Fruit fly (Drosophila melanogaster): ENCODE measurements around the gene Itpr.
A peak's percentile ranks its signal among the peaks of the same experiment; 100 is the strongest.

Gene Itpr

DNA sequence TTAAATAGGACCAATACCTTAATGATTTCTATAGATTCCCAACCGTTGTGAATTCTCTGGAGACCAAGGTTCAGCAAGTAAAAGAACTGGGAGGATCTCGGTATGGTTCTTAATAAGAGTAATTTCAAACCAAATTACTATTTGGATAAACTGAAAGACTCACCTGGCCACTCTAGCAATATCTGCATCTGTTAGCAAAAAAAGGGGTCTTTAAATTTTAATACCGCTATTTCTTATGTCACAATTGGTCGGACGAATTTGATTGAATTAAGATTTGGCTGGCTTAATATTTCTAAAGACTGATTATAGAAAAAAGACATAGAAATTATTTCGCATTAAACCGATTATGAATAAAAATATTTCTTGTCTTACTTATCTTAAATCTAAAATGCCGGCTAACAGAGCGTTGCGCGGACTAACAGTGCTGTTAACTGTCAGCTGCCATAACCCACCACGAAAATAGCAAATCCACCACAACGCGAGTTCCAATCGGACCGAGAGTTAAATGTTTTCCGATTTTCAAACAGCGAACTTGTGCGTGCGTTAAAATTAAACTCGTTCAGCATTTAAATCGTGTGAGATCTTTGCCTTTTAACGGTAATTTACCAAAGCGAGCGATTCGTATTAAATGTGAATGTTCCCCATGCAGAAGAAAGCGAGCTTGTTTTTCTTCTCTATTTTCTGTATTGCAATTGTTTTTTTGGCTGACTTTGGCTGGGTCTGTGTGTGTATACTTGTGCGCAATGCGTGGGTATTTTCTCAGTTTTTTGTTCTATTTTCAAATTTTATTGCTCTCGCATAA lies 53.9 kb downstream of the Itpr start, which contains the start of gene CRMP:
TSS of gene CRMP (plus strand) at position 474 of the 802 bp plus-strand sequence.
- TF ChIP-seq CG18262 (tag; optimal IDR thresholded peaks at IDR 0.05): peak; percentile 21
- TF ChIP-seq CG15011 (GFP tag; optimal IDR thresholded peaks at IDR 0.05): no peak
- peak in 1 of 2 experiments; percentile 61 for TF ChIP-seq Pdp1 (GFP tag; optimal IDR thresholded peaks at IDR 0.05)
- TF ChIP-seq Med (GFP tag): no peak
- peak; percentile 49; the same call in 1 of the 4 replicates for TF ChIP-seq Dll (GFP tag; IDR thresholded peaks at IDR 0.05; ENCODE audit: partially characterized antibody)
- peak in 1 of 2 experiments; percentile 28 for TF ChIP-seq bsh (GFP tag; optimal IDR thresholded peaks at IDR 0.05)
- TF ChIP-seq Bgb (GFP tag; IDR thresholded peaks at IDR 0.05; ENCODE audit: partially characterized antibody): no peak
- TF ChIP-seq gfzf (GFP tag; optimal IDR thresholded peaks at IDR 0.05): peak; percentile 65
- TF ChIP-seq gcm2 (GFP tag; optimal IDR thresholded peaks at IDR 0.05): no peak
- TF ChIP-seq CG17829 (tag; optimal IDR thresholded peaks at IDR 0.05): peak; percentile 24
- TF ChIP-seq CG15479 (GFP tag; optimal IDR thresholded peaks at IDR 0.05): peak; percentile 38
- peak; percentile 22 for TF ChIP-seq CG5180 (GFP tag; optimal IDR thresholded peaks at IDR 0.05)
- peak; percentile 38 for TF ChIP-seq phol (tag; optimal IDR thresholded peaks at IDR 0.05)
- TF ChIP-seq CG6854 (GFP tag; optimal IDR thresholded peaks at IDR 0.05): no peak
- peak; percentile 43; the same call in 1 of the 3 replicates for TF ChIP-seq Doc3 (GFP tag; IDR thresholded peaks at IDR 0.05; ENCODE audit: partially characterized antibody)
- TF ChIP-seq CG11456 (GFP tag; IDR thresholded peaks at IDR 0.05): no peak
- TF ChIP-seq Dbx (GFP tag; IDR thresholded peaks at IDR 0.05): no peak
- TF ChIP-seq CG33557 (GFP tag; optimal IDR thresholded peaks at IDR 0.05): peak; percentile 24
- peak; percentile 8 for TF ChIP-seq pzg (GFP tag; optimal IDR thresholded peaks at IDR 0.05)
- 0 out of 2 replicates have a peak, but pooled peaks have one; percentile 5 for TF ChIP-seq CG17328 (GFP tag; IDR thresholded peaks at IDR 0.05)
- no peak for TF ChIP-seq CG33213 (GFP tag; optimal IDR thresholded peaks at IDR 0.05)
- no peak for TF ChIP-seq CG18764 (GFP tag; optimal IDR thresholded peaks at IDR 0.05)
- peak; percentile 25 for TF ChIP-seq CG12659 (GFP tag; optimal IDR thresholded peaks at IDR 0.05)
- peak; percentile 24; the same call in 1 of the 3 replicates for TF ChIP-seq zen2 (GFP tag; IDR thresholded peaks at IDR 0.05; ENCODE audit: partially characterized antibody)
- peak; percentile 43 for TF ChIP-seq CG34376 (GFP tag; optimal IDR thresholded peaks at IDR 0.05)
- TF ChIP-seq insv (GFP tag; optimal IDR thresholded peaks at IDR 0.05): peak; percentile 48 to 90
- peak; percentile 60 for TF ChIP-seq Myb (GFP tag; optimal IDR thresholded peaks at IDR 0.05)
- peak; percentile 31 for TF ChIP-seq odd (GFP tag; optimal IDR thresholded peaks at IDR 0.05)
- TF ChIP-seq CG6765 (GFP tag; optimal IDR thresholded peaks at IDR 0.05): peak; percentile 40
- TF ChIP-seq CG13296 (GFP tag; optimal IDR thresholded peaks at IDR 0.05): peak; percentile 26
- TF ChIP-seq CG9797 (GFP tag; optimal IDR thresholded peaks at IDR 0.05): peak; percentile 34
- TF ChIP-seq CG17568 (GFP tag; optimal IDR thresholded peaks at IDR 0.05): peak; percentile 49
- TF ChIP-seq Fer1 (GFP tag; optimal IDR thresholded peaks at IDR 0.05): peak; percentile 36
- TF ChIP-seq CG31224 (GFP tag; IDR thresholded peaks at IDR 0.05): no peak
- TF ChIP-seq hbn (GFP tag; IDR thresholded peaks at IDR 0.05; ENCODE audit: partially characterized antibody): peak; percentile 54
- peak; percentile 69 for TF ChIP-seq YL-1 (GFP tag; optimal IDR thresholded peaks at IDR 0.05)
- peak; percentile 62 for TF ChIP-seq sqz (GFP tag; optimal IDR thresholded peaks at IDR 0.05)
- TF ChIP-seq gsb-n (tag; optimal IDR thresholded peaks at IDR 0.05): no peak
- no peak for TF ChIP-seq CG3726 (GFP tag; IDR thresholded peaks at IDR 0.05)
- peak; percentile 4 for TF ChIP-seq Asciz (GFP tag; optimal IDR thresholded peaks at IDR 0.05)
- TF ChIP-seq MESR4 (GFP tag; optimal IDR thresholded peaks at IDR 0.05): peak; percentile 66
- TF ChIP-seq Lpt (GFP tag; optimal IDR thresholded peaks at IDR 0.05): no peak
- TF ChIP-seq fru (optimal IDR thresholded peaks at IDR 0.05): no peak
- peak; percentile 70 for TF ChIP-seq CG34224 (GFP tag; IDR thresholded peaks at IDR 0.05; ENCODE audit: partially characterized antibody)
- TF ChIP-seq CG16813 (GFP tag; IDR thresholded peaks at IDR 0.05; ENCODE audit: partially characterized antibody): no peak
- no peak for TF ChIP-seq CG12299 (tag; optimal IDR thresholded peaks at IDR 0.05)
- peak; percentile 85 for TF ChIP-seq sr (GFP tag; IDR thresholded peaks at IDR 0.05)
